Fruit fly (Drosophila melanogaster) whole organism, embryonic: ENCODE results near the gene CG13380.
A peak's percentile ranks its signal among the peaks of the same experiment; 100 is the strongest.

Experiments used
- Awh ChIP-seq: fragments of 200-800 bp; sonication (Bioruptor generic); IDR thresholded peaks from 2 replicates; pipeline ENCODE4, ENCODE4 v1.3.6; 2022; ENCODE audit warnings: missing biosample characterization, missing genetic modification characterization
- CG10543 ChIP-seq: fragments of 200-800 bp; sonication (Bioruptor generic); optimal IDR thresholded peaks from 3 replicates; lab custom pipeline; 2017; ENCODE audit warnings: missing biosample characterization, mild to moderate bottlenecking, missing genetic modification characterization, moderate library complexity
- CG11696 ChIP-seq: fragments of 200-800 bp; sonication (Bioruptor generic); IDR thresholded peaks from 2 replicates; pipeline ENCODE4 v1.3.6; 2022; ENCODE audit warnings: missing biosample characterization, missing genetic modification characterization
- CG12071 ChIP-seq: fragments of 200-800 bp; sonication (Bioruptor generic); optimal IDR thresholded peaks from 3 replicates; lab custom pipeline; 2018; ENCODE audit warnings: missing biosample characterization, mild to moderate bottlenecking, missing genetic modification characterization
- CG12769 ChIP-seq: fragments of 200-800 bp; sonication (Bioruptor generic); optimal IDR thresholded peaks from 2 replicates; lab custom pipeline; 2019; ENCODE audit warnings: missing biosample characterization, mild to moderate bottlenecking, missing genetic modification characterization, moderate library complexity
- CG14860 ChIP-seq: fragments of 200-800 bp; sonication (Bioruptor generic); IDR thresholded peaks from 3 replicates; pipeline ENCODE4 v1.3.6; 2022; ENCODE audit warnings: missing biosample characterization, missing genetic modification characterization; ENCODE audit not compliant: partially characterized antibody
- CG16815 ChIP-seq: fragments of 200-800 bp; sonication (Bioruptor generic); optimal IDR thresholded peaks from 3 replicates; lab custom pipeline; 2017; ENCODE audit warnings: missing biosample characterization, mild to moderate bottlenecking, missing genetic modification characterization
- CG17612 ChIP-seq: fragments of 200-800 bp; sonication (Bioruptor generic); IDR thresholded peaks from 2 replicates; pipeline ENCODE4 v1.3.6; 2022; ENCODE audit warnings: missing biosample characterization, missing genetic modification characterization
- CG1792 ChIP-seq: fragments of 200-800 bp; sonication (Bioruptor generic); optimal IDR thresholded peaks from 2 replicates; lab custom pipeline; 2016; ENCODE audit warnings: missing biosample characterization, missing genetic modification characterization
- CG18011 ChIP-seq: fragments of 200-800 bp; sonication (Bioruptor generic); optimal IDR thresholded peaks from 2 replicates; lab custom pipeline; 2017; ENCODE audit warnings: missing biosample characterization, missing genetic modification characterization, mild to moderate bottlenecking, moderate library complexity, missing genotype
- CG2202 ChIP-seq: fragments of 200-800 bp; sonication (Bioruptor generic); optimal IDR thresholded peaks from 2 replicates; lab custom pipeline; 2018; ENCODE audit warnings: missing biosample characterization, mild to moderate bottlenecking, missing genetic modification characterization
- CG2712 ChIP-seq: fragments of 200-800 bp; optimal IDR thresholded peaks from 3 replicates; lab custom pipeline; 2019; ENCODE audit warnings: missing biosample characterization, mild to moderate bottlenecking, missing genetic modification characterization, moderate library complexity
- CG30020 ChIP-seq: fragments of 200-800 bp; optimal IDR thresholded peaks from 2 replicates; lab custom pipeline; 2019; ENCODE audit warnings: missing biosample characterization, mild to moderate bottlenecking, missing genetic modification characterization, moderate library complexity
- CG43689 ChIP-seq: fragments of 200-800 bp; sonication (Bioruptor generic); IDR thresholded peaks from 2 replicates; pipeline ENCODE4 v1.3.6; 2022; ENCODE audit warnings: missing biosample characterization, missing genetic modification characterization
- CG8359 ChIP-seq: fragments of 200-800 bp; sonication (Bioruptor generic); optimal IDR thresholded peaks from 2 replicates; lab custom pipeline; 2017; ENCODE audit warnings: missing biosample characterization, mild to moderate bottlenecking, missing genetic modification characterization, borderline replicate concordance
- CG8924 ChIP-seq: fragments of 200-800 bp; optimal IDR thresholded peaks from 3 replicates; lab custom pipeline; 2019; ENCODE audit warnings: missing biosample characterization, mild to moderate bottlenecking, missing genetic modification characterization, moderate library complexity
- CG9932 ChIP-seq: fragments of 200-800 bp; sonication (Bioruptor generic); IDR thresholded peaks from 2 replicates; pipeline ENCODE4 v1.3.6; 2022; ENCODE audit warnings: missing biosample characterization, missing genetic modification characterization
- Deaf1 ChIP-seq: fragments of 200-800 bp; optimal IDR thresholded peaks from 3 replicates; lab custom pipeline; 2019; ENCODE audit warnings: missing biosample characterization, mild to moderate bottlenecking, missing genetic modification characterization, moderate library complexity
- Drgx ChIP-seq: fragments of 200-800 bp; sonication (Bioruptor generic); IDR thresholded peaks from 2 replicates; pipeline ENCODE4 v1.3.6; 2022; ENCODE audit warnings: missing biosample characterization, missing genetic modification characterization
- Hmr ChIP-seq: fragments of 200-800 bp; sonication (Bioruptor generic); optimal IDR thresholded peaks from 3 replicates; lab custom pipeline; 2017; ENCODE audit warnings: mild to moderate bottlenecking, missing biosample characterization, missing genetic modification reagents, missing genetic modification characterization
- MESR4 ChIP-seq: fragments of 200-800 bp; sonication (Bioruptor generic); optimal IDR thresholded peaks from 2 replicates; lab custom pipeline; 2018; ENCODE audit warnings: missing biosample characterization, mild to moderate bottlenecking, missing genetic modification characterization, moderate library complexity
- Med ChIP-seq: fragments of 200-800 bp; sonication (Bioruptor generic); peaks from one replicate; lab custom pipeline; 2016; ENCODE audit warnings: missing biosample characterization, missing genetic modification characterization, mild to moderate bottlenecking, inconsistent platforms, moderate library complexity
- Mrtf ChIP-seq: fragments of 200-800 bp; sonication (Bioruptor generic); IDR thresholded peaks from 3 replicates; pipeline ENCODE4 v1.3.6; 2022; ENCODE audit warnings: missing biosample characterization, missing genetic modification characterization
- NC2α ChIP-seq: fragments of 200-800 bp; sonication (Bioruptor generic); optimal IDR thresholded peaks from 2 replicates; lab custom pipeline; 2016; ENCODE audit warnings: missing biosample characterization, missing genetic modification characterization
- NC2β ChIP-seq: fragments of 200-800 bp; sonication (Bioruptor generic); optimal IDR thresholded peaks from 2 replicates; lab custom pipeline; 2016; ENCODE audit warnings: missing biosample characterization, missing genetic modification characterization
- Oli ChIP-seq: fragments of 200-800 bp; sonication (Bioruptor generic); optimal IDR thresholded peaks from 2 replicates; lab custom pipeline; 2018; ENCODE audit warnings: missing biosample characterization, mild to moderate bottlenecking, missing genetic modification characterization, moderate library complexity
- Spps ChIP-seq: fragments of 200-800 bp; sonication (Bioruptor generic); optimal IDR thresholded peaks from 2 replicates; lab custom pipeline; 2018; ENCODE audit warnings: missing biosample characterization, mild to moderate bottlenecking, missing genetic modification characterization
- abd-A ChIP-seq: fragments of 200-800 bp; sonication (Bioruptor generic); optimal IDR thresholded peaks from 3 replicates; lab custom pipeline; 2019; ENCODE audit warnings: missing biosample characterization, mild to moderate bottlenecking, missing genetic modification characterization, moderate library complexity
- ac ChIP-seq: fragments of 200-800 bp; sonication (Bioruptor generic); optimal IDR thresholded peaks from 3 replicates; lab custom pipeline; 2017; ENCODE audit warnings: missing biosample characterization, mild to moderate bottlenecking, missing genetic modification characterization
- amos ChIP-seq: fragments of 200-800 bp; sonication (Bioruptor generic); IDR thresholded peaks from 2 replicates; pipeline ENCODE4 v1.3.6; 2022; ENCODE audit warnings: missing biosample characterization, missing genetic modification characterization; ENCODE audit not compliant: partially characterized antibody
- ap ChIP-seq: fragments of 200-800 bp; sonication (Bioruptor generic); IDR thresholded peaks from 2 replicates; pipeline ENCODE4 v1.3.6; 2022; ENCODE audit warnings: missing biosample characterization, missing genetic modification characterization
- ato ChIP-seq: fragments of 200-800 bp; sonication (Bioruptor generic); IDR thresholded peaks from 2 replicates; pipeline ENCODE4 v1.3.6; 2022; ENCODE audit warnings: missing biosample characterization, missing genetic modification characterization; ENCODE audit not compliant: partially characterized antibody
- bsh ChIP-seq, 2 experiments: fragments of 200-800 bp; sonication (Bioruptor generic); optimal IDR thresholded peaks; 2 replicates each; lab custom pipeline; 2017 to 2018; ENCODE audit warnings: mild to moderate bottlenecking in 2 of 2, missing biosample characterization in 2 of 2, missing genetic modification characterization in 2 of 2, moderate library complexity in 1 of 2
- ci ChIP-seq: fragments of 200-800 bp; sonication (Bioruptor generic); IDR thresholded peaks from 3 replicates; pipeline ENCODE4 v1.3.6; 2022; ENCODE audit warnings: missing biosample characterization, missing genetic modification characterization
- dysf ChIP-seq: fragments of 200-800 bp; sonication (Bioruptor generic); IDR thresholded peaks from 3 replicates; pipeline ENCODE4 v1.3.6; 2022; ENCODE audit warnings: missing biosample characterization, missing genetic modification characterization
- fd102C ChIP-seq: fragments of 200-800 bp; sonication (Bioruptor generic); optimal IDR thresholded peaks from 2 replicates; lab custom pipeline; 2018; ENCODE audit warnings: missing biosample characterization, mild to moderate bottlenecking, missing genetic modification characterization, moderate library complexity
- fd3F ChIP-seq: fragments of 200-800 bp; sonication (Bioruptor generic); optimal IDR thresholded peaks from 2 replicates; lab custom pipeline; 2018; ENCODE audit warnings: missing biosample characterization, mild to moderate bottlenecking, missing genetic modification characterization, moderate library complexity
- hb ChIP-seq: fragments of 200-800 bp; sonication (Bioruptor generic); IDR thresholded peaks from 3 replicates; pipeline ENCODE4 v1.3.6; 2022; ENCODE audit warnings: missing biosample characterization, missing genetic modification characterization; ENCODE audit not compliant: partially characterized antibody
- jing ChIP-seq: fragments of 200-800 bp; sonication (Bioruptor generic); optimal IDR thresholded peaks from 2 replicates; lab custom pipeline; 2018; ENCODE audit warnings: missing biosample characterization, mild to moderate bottlenecking, missing genetic modification characterization
- jumu ChIP-seq: fragments of 200-800 bp; sonication (Bioruptor generic); optimal IDR thresholded peaks from 3 replicates; lab custom pipeline; 2016; ENCODE audit warnings: missing biosample characterization, missing genetic modification characterization
- luna ChIP-seq: fragments of 200-800 bp; sonication (Bioruptor generic); optimal IDR thresholded peaks from 2 replicates; lab custom pipeline; 2016; ENCODE audit warnings: missing biosample characterization, missing genetic modification characterization
- mam ChIP-seq: fragments of 200-800 bp; sonication (Bioruptor generic); optimal IDR thresholded peaks from 3 replicates; lab custom pipeline; 2016; ENCODE audit warnings: missing biosample characterization, missing genetic modification characterization
- nmo ChIP-seq: fragments of 200-800 bp; sonication (Bioruptor generic); optimal IDR thresholded peaks from 2 replicates; lab custom pipeline; 2018; ENCODE audit warnings: missing biosample characterization, mild to moderate bottlenecking, missing genetic modification characterization, moderate library complexity
- odd ChIP-seq: fragments of 200-800 bp; sonication (Bioruptor generic); optimal IDR thresholded peaks from 2 replicates; lab custom pipeline; 2017; ENCODE audit warnings: missing biosample characterization, mild to moderate bottlenecking, missing genetic modification characterization
- phol ChIP-seq: fragments of 200-800 bp; sonication (Bioruptor generic); optimal IDR thresholded peaks from 3 replicates; lab custom pipeline; 2018; ENCODE audit warnings: missing biosample characterization, mild to moderate bottlenecking, missing genetic modification characterization, moderate library complexity
- pita ChIP-seq: fragments of 200-800 bp; sonication (Bioruptor generic); optimal IDR thresholded peaks from 2 replicates; lab custom pipeline; 2017; ENCODE audit warnings: missing biosample characterization, mild to moderate bottlenecking, missing genetic modification characterization
- psq ChIP-seq: fragments of 200-800 bp; sonication (Bioruptor generic); optimal IDR thresholded peaks from 2 replicates; lab custom pipeline; 2017; ENCODE audit warnings: missing biosample characterization, missing genetic modification characterization
- sim ChIP-seq: fragments of 200-800 bp; sonication (Bioruptor generic); IDR thresholded peaks from 2 replicates; pipeline ENCODE4 v1.3.6; 2022; ENCODE audit warnings: missing biosample characterization, missing genetic modification characterization
- slbo ChIP-seq: fragments of 200-800 bp; sonication (Bioruptor generic); IDR thresholded peaks from 2 replicates; pipeline ENCODE4 v1.3.6; 2022; ENCODE audit warnings: missing biosample characterization, missing genetic modification characterization
- tgo ChIP-seq: fragments of 200-800 bp; sonication (Bioruptor generic); IDR thresholded peaks from 3 replicates; pipeline ENCODE4 v1.3.6; 2022; ENCODE audit warnings: missing biosample characterization, missing genetic modification characterization
- toy ChIP-seq: fragments of 200-800 bp; sonication (Bioruptor generic); IDR thresholded peaks from 2 replicates; pipeline ENCODE4 v1.3.6; 2022; ENCODE audit warnings: missing biosample characterization, missing genetic modification characterization
- vnd ChIP-seq: fragments of 200-800 bp; sonication (Bioruptor generic); IDR thresholded peaks from 3 replicates; pipeline ENCODE4 v1.3.6; 2022; ENCODE audit warnings: missing biosample characterization, missing genetic modification characterization; ENCODE audit not compliant: partially characterized antibody

The CG13380 gene

DNA sequence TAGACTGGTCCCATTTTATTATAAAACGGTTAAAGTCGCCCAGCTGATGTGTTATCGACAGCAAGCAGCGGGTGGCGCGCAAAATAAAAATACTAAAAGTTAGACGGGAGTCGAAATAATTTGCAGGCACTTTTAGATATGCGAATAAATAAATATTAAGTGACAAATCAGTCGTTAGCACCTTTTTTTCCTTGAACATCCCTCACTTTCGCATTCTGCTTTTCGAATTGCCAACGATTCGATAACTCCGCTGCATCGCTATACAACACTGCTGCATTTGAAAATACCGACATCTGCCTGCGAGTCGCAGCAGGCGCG, 4.6 kb upstream of the CG13380 start, which contains the start of gene bora (continued):
- TF ChIP-seq NC2β (GFP tag; lab: Kevin White, UChicago), result no peak
- no peak for TF ChIP-seq amos (GFP tag; lab: Robert Waterston, UW)
- no peak for TF ChIP-seq CG8359
- no peak for TF ChIP-seq Awh (GFP tag; lab: Robert Waterston, UW)
- no peak for TF ChIP-seq Deaf1 (tag; lab: Kevin White, UChicago)
- no peak for TF ChIP-seq abd-A (tag; lab: Kevin White, UChicago)
- TF ChIP-seq CG18011 (GFP tag; lab: Kevin White, UChicago), result no peak
- TF ChIP-seq nmo, result peak; percentile 16
- no peak for TF ChIP-seq odd (GFP tag; lab: Kevin White, UChicago)
- TF ChIP-seq CG2712 (tag; lab: Kevin White, UChicago), result no peak
- peak; percentile 1 for TF ChIP-seq mam (GFP tag; lab: Kevin White, UChicago)
- TF ChIP-seq Spps (tag; lab: Kevin White, UChicago), result no peak
- TF ChIP-seq CG10543 (GFP tag; lab: Kevin White, UChicago), result no peak
- TF ChIP-seq Mrtf (GFP tag; lab: Robert Waterston, UW), result no peak
- TF ChIP-seq ato (GFP tag; lab: Robert Waterston, UW), result no peak
- no peak for TF ChIP-seq slbo (GFP tag; lab: Robert Waterston, UW)
- no peak for TF ChIP-seq Hmr (GFP tag; lab: Kevin White, UChicago)
- TF ChIP-seq jing (GFP tag; lab: Kevin White, UChicago), result no peak
- TF ChIP-seq CG12769, result no peak
- no peak for TF ChIP-seq CG43689 (GFP tag; lab: Robert Waterston, UW)
- TF ChIP-seq bsh (GFP tag; optimal IDR thresholded peaks at IDR 0.05; lab: Kevin White, UChicago), result no peak
- TF ChIP-seq CG16815 (GFP tag; lab: Kevin White, UChicago), result no peak
- no peak for TF ChIP-seq vnd (GFP tag; lab: Robert Waterston, UW)
- 0 out of 3 replicates have a peak, but pooled peaks have one; percentile 24 for TF ChIP-seq CG14860 (GFP tag; lab: Robert Waterston, UW)
- TF ChIP-seq jumu (GFP tag; lab: Kevin White, UChicago), result peak; percentile 6
- TF ChIP-seq CG2202 (tag; lab: Kevin White, UChicago), result no peak
- no peak for TF ChIP-seq hb (GFP tag; lab: Robert Waterston, UW)
- no peak for TF ChIP-seq CG11696 (GFP tag; lab: Robert Waterston, UW)
- no peak for TF ChIP-seq fd102C (GFP tag; lab: Kevin White, UChicago)
- no peak for TF ChIP-seq fd3F
- no peak for TF ChIP-seq NC2α (GFP tag; lab: Kevin White, UChicago)
- no peak for TF ChIP-seq psq
- no peak for TF ChIP-seq CG8924 (tag; lab: Kevin White, UChicago)
- no peak for TF ChIP-seq ci
- no peak for TF ChIP-seq ap (GFP tag; lab: Robert Waterston, UW)
- no peak for TF ChIP-seq CG17612 (GFP tag; lab: Robert Waterston, UW)
- TF ChIP-seq CG9932 (GFP tag; lab: Robert Waterston, UW), result no peak
- no peak for TF ChIP-seq ac (GFP tag; lab: Kevin White, UChicago)
- TF ChIP-seq pita (GFP tag; lab: Kevin White, UChicago), result no peak
- TF ChIP-seq sim (GFP tag; lab: Robert Waterston, UW), result no peak
- TF ChIP-seq luna (GFP tag; lab: Kevin White, UChicago), result no peak
- no peak for TF ChIP-seq CG1792
- TF ChIP-seq CG30020 (tag; lab: Kevin White, UChicago), result peak; percentile 14
- TF ChIP-seq tgo (GFP tag; lab: Robert Waterston, UW), result no peak
- TF ChIP-seq phol (tag; lab: Kevin White, UChicago), result peak; percentile 38
- no peak for TF ChIP-seq Drgx
- TF ChIP-seq Oli, result no peak
- TF ChIP-seq dysf, result no peak
- no peak for TF ChIP-seq CG12071 (GFP tag; lab: Kevin White, UChicago)
- TF ChIP-seq toy (GFP tag; lab: Robert Waterston, UW), result no peak
- peak; percentile 56 for TF ChIP-seq Med (GFP tag; lab: Kevin White, UChicago)
- TF ChIP-seq MESR4 (GFP tag; lab: Kevin White, UChicago), result no peak
